Fruit fly (Drosophila melanogaster) whole organism, embryonic: ENCODE results near the gene how.
A peak's percentile ranks its signal among the peaks of the same experiment; 100 is the strongest.

Experiments used
- Antp ChIP-seq: fragments of 200-800 bp; sonication (Bioruptor generic); optimal IDR thresholded peaks from 3 replicates; lab custom pipeline; 2016; ENCODE audit warnings: missing biosample characterization, missing genetic modification characterization
- CG11695 ChIP-seq: fragments of 200-800 bp; sonication (Bioruptor generic); IDR thresholded peaks from 3 replicates; pipeline ENCODE4 v1.3.6; 2022; ENCODE audit warnings: missing biosample characterization, missing genetic modification characterization
- CG11696 ChIP-seq: fragments of 200-800 bp; sonication (Bioruptor generic); IDR thresholded peaks from 2 replicates; pipeline ENCODE4 v1.3.6; 2022; ENCODE audit warnings: missing biosample characterization, missing genetic modification characterization
- CG12744 ChIP-seq: fragments of 200-800 bp; sonication (Bioruptor generic); optimal IDR thresholded peaks from 2 replicates; lab custom pipeline; 2016; ENCODE audit warnings: missing biosample characterization, missing genetic modification characterization
- CG13775 ChIP-seq: fragments of 200-800 bp; sonication (Bioruptor generic); optimal IDR thresholded peaks from 3 replicates; lab custom pipeline; 2017; ENCODE audit warnings: missing biosample characterization, mild to moderate bottlenecking, missing genetic modification characterization
- CG13894 ChIP-seq: fragments of 200-800 bp; sonication (Bioruptor generic); optimal IDR thresholded peaks from 3 replicates; lab custom pipeline; 2018; ENCODE audit warnings: missing biosample characterization, mild to moderate bottlenecking, missing genetic modification characterization, moderate library complexity
- CG14710 ChIP-seq: fragments of 200-800 bp; sonication (Bioruptor generic); optimal IDR thresholded peaks from 3 replicates; lab custom pipeline; 2019; ENCODE audit warnings: missing biosample characterization, mild to moderate bottlenecking, missing genetic modification characterization, moderate library complexity
- CG17186 ChIP-seq: fragments of 200-800 bp; sonication (Bioruptor generic); optimal IDR thresholded peaks from 3 replicates; lab custom pipeline; 2017; ENCODE audit warnings: missing biosample characterization, missing genetic modification reagents, missing genetic modification characterization
- CG17328 ChIP-seq: fragments of 200-800 bp; sonication (Bioruptor generic); IDR thresholded peaks from 2 replicates; pipeline ENCODE4 v1.3.6; 2022; ENCODE audit warnings: missing biosample characterization, missing genetic modification characterization
- CG17568 ChIP-seq: fragments of 200-800 bp; sonication (Bioruptor generic); optimal IDR thresholded peaks from 2 replicates; lab custom pipeline; 2018; ENCODE audit warnings: missing biosample characterization, mild to moderate bottlenecking, missing genetic modification characterization, moderate library complexity
- CG17612 ChIP-seq: fragments of 200-800 bp; sonication (Bioruptor generic); IDR thresholded peaks from 2 replicates; pipeline ENCODE4 v1.3.6; 2022; ENCODE audit warnings: missing biosample characterization, missing genetic modification characterization
- CG18476 ChIP-seq: fragments of 200-800 bp; sonication (Bioruptor generic); optimal IDR thresholded peaks from 2 replicates; lab custom pipeline; 2016; ENCODE audit warnings: missing biosample characterization, mild to moderate bottlenecking, missing genetic modification characterization
- CG2889 ChIP-seq: fragments of 200-800 bp; sonication (Bioruptor generic); IDR thresholded peaks from 3 replicates; pipeline ENCODE4 v1.3.6; 2022; ENCODE audit warnings: missing biosample characterization, missing genetic modification characterization
- CG4282 ChIP-seq: fragments of 200-800 bp; sonication (Bioruptor generic); optimal IDR thresholded peaks from 2 replicates; lab custom pipeline; 2016; ENCODE audit warnings: missing biosample characterization, missing genetic modification characterization
- CG4404 ChIP-seq: fragments of 200-800 bp; sonication (Bioruptor generic); IDR thresholded peaks from 2 replicates; pipeline ENCODE4 v1.3.6; 2022; ENCODE audit warnings: missing biosample characterization, missing genetic modification characterization
- CG4707 ChIP-seq: fragments of 200-800 bp; sonication (Bioruptor generic); optimal IDR thresholded peaks from 2 replicates; lab custom pipeline; 2018; ENCODE audit warnings: missing biosample characterization, mild to moderate bottlenecking, missing genetic modification characterization, moderate library complexity
- CG6689 ChIP-seq: fragments of 200-800 bp; sonication (Bioruptor generic); IDR thresholded peaks from 2 replicates; pipeline ENCODE4 v1.3.6; 2022; ENCODE audit warnings: missing biosample characterization, missing genetic modification characterization
- CG7271 ChIP-seq: fragments of 200-800 bp; sonication (Bioruptor generic); optimal IDR thresholded peaks from 2 replicates; lab custom pipeline; 2018; ENCODE audit warnings: missing biosample characterization, mild to moderate bottlenecking, missing genetic modification characterization, moderate library complexity
- CG7745 ChIP-seq: fragments of 200-800 bp; sonication (Bioruptor generic); optimal IDR thresholded peaks from 2 replicates; lab custom pipeline; 2018; ENCODE audit warnings: missing biosample characterization, mild to moderate bottlenecking, missing genetic modification characterization, moderate library complexity
- CG7987 ChIP-seq: fragments of 200-800 bp; sonication (Bioruptor generic); optimal IDR thresholded peaks from 2 replicates; lab custom pipeline; 2018; ENCODE audit warnings: missing biosample characterization, mild to moderate bottlenecking, missing genetic modification characterization, moderate library complexity
- CG8765 ChIP-seq: fragments of 200-800 bp; sonication (Bioruptor generic); IDR thresholded peaks from 2 replicates; pipeline ENCODE4 v1.3.6; 2022; ENCODE audit warnings: missing biosample characterization, missing genetic modification characterization
- Camta ChIP-seq: fragments of 200-800 bp; sonication (Bioruptor generic); optimal IDR thresholded peaks from 2 replicates; lab custom pipeline; 2016; ENCODE audit warnings: missing biosample characterization, missing genetic modification characterization
- D19B ChIP-seq: fragments of 200-800 bp; sonication (Bioruptor generic); optimal IDR thresholded peaks from 2 replicates; lab custom pipeline; 2017; ENCODE audit warnings: missing biosample characterization, mild to moderate bottlenecking, missing genetic modification characterization
- Gug ChIP-seq: fragments of 200-800 bp; sonication (Bioruptor generic); IDR thresholded peaks from 4 replicates; pipeline ENCODE4 v1.3.6; 2022; ENCODE audit warnings: missing biosample characterization, missing genetic modification characterization
- Hmr ChIP-seq: fragments of 200-800 bp; sonication (Bioruptor generic); optimal IDR thresholded peaks from 3 replicates; lab custom pipeline; 2017; ENCODE audit warnings: mild to moderate bottlenecking, missing biosample characterization, missing genetic modification reagents, missing genetic modification characterization
- Hr78 ChIP-seq, 2 experiments: fragments of 200-800 bp in 1 of 2; fragments of >200 bp in 1 of 2; sonication (Bioruptor generic) in 1 of 2; optimal IDR thresholded peaks; 2 replicates each; lab custom pipeline; 2017 to 2019; ENCODE audit warnings: missing biosample characterization in 2 of 2, missing genetic modification characterization in 2 of 2, mild to moderate bottlenecking in 1 of 2, moderate library complexity in 1 of 2
- Med ChIP-seq: fragments of 200-800 bp; sonication (Bioruptor generic); peaks from one replicate; lab custom pipeline; 2016; ENCODE audit warnings: missing biosample characterization, missing genetic modification characterization, mild to moderate bottlenecking, inconsistent platforms, moderate library complexity
- NC2α ChIP-seq: fragments of 200-800 bp; sonication (Bioruptor generic); optimal IDR thresholded peaks from 2 replicates; lab custom pipeline; 2016; ENCODE audit warnings: missing biosample characterization, missing genetic modification characterization
- Opbp ChIP-seq: fragments of 200-800 bp; sonication (Bioruptor generic); IDR thresholded peaks from 3 replicates; pipeline ENCODE4 v1.3.6; 2022; ENCODE audit warnings: missing biosample characterization, missing genetic modification characterization; ENCODE audit not compliant: partially characterized antibody
- PHDP ChIP-seq: fragments of 200-800 bp; sonication (Bioruptor generic); optimal IDR thresholded peaks from 3 replicates; lab custom pipeline; 2018; ENCODE audit warnings: missing biosample characterization, mild to moderate bottlenecking, missing genetic modification characterization, moderate library complexity
- Pdp1 ChIP-seq, 2 experiments: fragments of 200-800 bp; sonication (Bioruptor generic); optimal IDR thresholded peaks; 3 replicates each; lab custom pipeline; 2016; ENCODE audit warnings: missing biosample characterization in 2 of 2, missing genetic modification characterization in 2 of 2, mild to moderate bottlenecking in 1 of 2, moderate library complexity in 1 of 2
- Rx ChIP-seq: fragments of 200-800 bp; sonication (Bioruptor generic); IDR thresholded peaks from 2 replicates; pipeline ENCODE4 v1.3.6; 2022; ENCODE audit warnings: missing biosample characterization, missing genetic modification characterization
- Xrp1 ChIP-seq: fragments of 200-800 bp; sonication (Bioruptor generic); IDR thresholded peaks from 2 replicates; pipeline ENCODE4 v1.3.6; 2022; ENCODE audit warnings: missing biosample characterization, missing genetic modification characterization
- YL-1 ChIP-seq: fragments of 200-800 bp; sonication (Bioruptor generic); optimal IDR thresholded peaks from 3 replicates; lab custom pipeline; 2017; ENCODE audit warnings: missing biosample characterization, mild to moderate bottlenecking, missing genetic modification characterization
- ase ChIP-seq: fragments of 200-800 bp; sonication (Bioruptor generic); IDR thresholded peaks from 3 replicates; pipeline ENCODE4 v1.3.6; 2022; ENCODE audit warnings: missing biosample characterization, missing genetic modification characterization
- chif ChIP-seq, 2 experiments: fragments of 200-800 bp; sonication (Bioruptor generic); optimal IDR thresholded peaks; 3 replicates each; lab custom pipeline; 2016; ENCODE audit warnings: missing biosample characterization in 2 of 2, missing genetic modification characterization in 2 of 2
- dmrt11E ChIP-seq: fragments of 200-800 bp; sonication (Bioruptor generic); optimal IDR thresholded peaks from 3 replicates; lab custom pipeline; 2018; ENCODE audit warnings: missing biosample characterization, mild to moderate bottlenecking, missing genetic modification characterization, moderate library complexity
- dmrt99B ChIP-seq: fragments of 200-800 bp; sonication (Bioruptor generic); optimal IDR thresholded peaks from 2 replicates; lab custom pipeline; 2018; ENCODE audit warnings: missing biosample characterization, mild to moderate bottlenecking, missing genetic modification characterization, moderate library complexity
- dpn ChIP-seq, 2 experiments: fragments of 200-800 bp; sonication (Bioruptor generic); optimal IDR thresholded peaks; 3 replicates each; lab custom pipeline; 2016; ENCODE audit warnings: missing biosample characterization in 2 of 2, missing genetic modification characterization in 2 of 2
- fd3F ChIP-seq: fragments of 200-800 bp; sonication (Bioruptor generic); optimal IDR thresholded peaks from 2 replicates; lab custom pipeline; 2018; ENCODE audit warnings: missing biosample characterization, mild to moderate bottlenecking, missing genetic modification characterization, moderate library complexity
- luna ChIP-seq: fragments of 200-800 bp; sonication (Bioruptor generic); optimal IDR thresholded peaks from 2 replicates; lab custom pipeline; 2016; ENCODE audit warnings: missing biosample characterization, missing genetic modification characterization
- pb ChIP-seq: fragments of 200-800 bp; sonication (Bioruptor generic); optimal IDR thresholded peaks from 3 replicates; lab custom pipeline; 2016; ENCODE audit warnings: missing biosample characterization, missing genetic modification characterization
- rib ChIP-seq: fragments of 200-800 bp; sonication (Bioruptor generic); IDR thresholded peaks from 2 replicates; pipeline ENCODE4 v1.3.6; 2022; ENCODE audit warnings: missing biosample characterization, missing genetic modification characterization
- scrt ChIP-seq: fragments of 200-800 bp; sonication (Bioruptor generic); optimal IDR thresholded peaks from 2 replicates; lab custom pipeline; 2018; ENCODE audit warnings: missing biosample characterization, mild to moderate bottlenecking, missing genetic modification characterization, moderate library complexity
- seq ChIP-seq: fragments of 200-800 bp; sonication (Bioruptor generic); IDR thresholded peaks from 2 replicates; pipeline ENCODE4 v1.3.6; 2022; ENCODE audit warnings: missing biosample characterization, missing genetic modification characterization
- slbo ChIP-seq: fragments of 200-800 bp; sonication (Bioruptor generic); IDR thresholded peaks from 2 replicates; pipeline ENCODE4 v1.3.6; 2022; ENCODE audit warnings: missing biosample characterization, missing genetic modification characterization
- ssp ChIP-seq: fragments of 200-800 bp; sonication (Bioruptor generic); IDR thresholded peaks from 2 replicates; pipeline ENCODE4 v1.3.6; 2022; ENCODE audit warnings: missing biosample characterization, missing genetic modification characterization
- tll ChIP-seq, 2 experiments: fragments of 200-800 bp in 1 of 2; fragments of >200 bp in 1 of 2; sonication (Bioruptor generic) in 1 of 2; optimal IDR thresholded peaks; 2 replicates each; lab custom pipeline; 2017 to 2019; ENCODE audit warnings: missing biosample characterization in 2 of 2, missing genetic modification characterization in 2 of 2, mild to moderate bottlenecking in 1 of 2, moderate library complexity in 1 of 2
- wek ChIP-seq: fragments of 200-800 bp; sonication (Bioruptor generic); optimal IDR thresholded peaks from 3 replicates; lab custom pipeline; 2018; ENCODE audit warnings: missing biosample characterization, mild to moderate bottlenecking, missing genetic modification characterization, moderate library complexity

Gene how

dm6 chr3R:22049134-22049796, 7.3 kb downstream of the how start (continued):
- TF ChIP-seq chif (GFP tag; optimal IDR thresholded peaks at IDR 0.05; lab: Kevin White, UChicago), result peak; percentile 78 to 80
- peak; percentile 79 for TF ChIP-seq rib
- peak; percentile 74 for TF ChIP-seq CG11695 (GFP tag; lab: Robert Waterston, UW)
- peak; percentile 62 for TF ChIP-seq CG14710 (tag; lab: Kevin White, UChicago)
- TF ChIP-seq CG17568, result peak; percentile 62
- peak; percentile 55 for TF ChIP-seq CG4404 (GFP tag; lab: Robert Waterston, UW)
- TF ChIP-seq Rx (GFP tag; lab: Robert Waterston, UW), result peak; percentile 74; the same call in 1 of the 2 replicates
- no peak for TF ChIP-seq CG4282 (GFP tag; lab: Kevin White, UChicago)
- TF ChIP-seq Xrp1 (GFP tag; lab: Robert Waterston, UW), result peak; percentile 86
- TF ChIP-seq ssp (GFP tag; lab: Robert Waterston, UW), result no peak; the same call in 1 of the 2 replicates
- TF ChIP-seq Hmr (GFP tag; lab: Kevin White, UChicago), result peak; percentile 88
- TF ChIP-seq Gug (GFP tag; lab: Robert Waterston, UW), result peak; percentile 70
- TF ChIP-seq CG17612 (GFP tag; lab: Robert Waterston, UW), result no peak
- peak; percentile 1 for TF ChIP-seq CG17186 (GFP tag; lab: Kevin White, UChicago)
- no peak for TF ChIP-seq tll (GFP tag; optimal IDR thresholded peaks at IDR 0.05; lab: Kevin White, UChicago)
- no peak for TF ChIP-seq wek (GFP tag; lab: Kevin White, UChicago)
- peak; percentile 52 for TF ChIP-seq CG7987 (GFP tag; lab: Kevin White, UChicago)
- TF ChIP-seq CG13775 (GFP tag; lab: Kevin White, UChicago), result peak; percentile 61
- peak; percentile 41 for TF ChIP-seq D19B (GFP tag; lab: Kevin White, UChicago)
- peak; percentile 77; the same call in 2 of the 3 replicates for TF ChIP-seq ase (GFP tag; lab: Robert Waterston, UW)
- no peak for TF ChIP-seq CG7745 (tag; lab: Kevin White, UChicago)
- peak; percentile 81 for TF ChIP-seq PHDP (tag; lab: Kevin White, UChicago)
- TF ChIP-seq dpn (GFP tag; optimal IDR thresholded peaks at IDR 0.05; lab: Kevin White, UChicago), result peak; percentile 80 to 85
- peak; percentile 71 for TF ChIP-seq CG13894
- peak; percentile 62 for TF ChIP-seq CG4707 (GFP tag; lab: Kevin White, UChicago)
- peak; percentile 14; the same call in 1 of the 3 replicates for TF ChIP-seq Opbp (GFP tag; lab: Robert Waterston, UW)
- TF ChIP-seq CG18476 (GFP tag; lab: Kevin White, UChicago), result peak; percentile 60
- peak; percentile 29 for TF ChIP-seq CG12744
- TF ChIP-seq CG17328 (GFP tag; lab: Robert Waterston, UW), result peak; percentile 75
- TF ChIP-seq CG8765 (GFP tag; lab: Robert Waterston, UW), result peak; percentile 66; the same call in 1 of the 2 replicates
- peak; percentile 84 for TF ChIP-seq slbo (GFP tag; lab: Robert Waterston, UW)
- peak; percentile 64 for TF ChIP-seq pb (GFP tag; lab: Kevin White, UChicago)
- TF ChIP-seq luna, result no peak
- TF ChIP-seq dmrt11E (tag; lab: Kevin White, UChicago), result peak; percentile 72
- TF ChIP-seq dmrt99B, result peak; percentile 87
- peak; percentile 20 for TF ChIP-seq NC2α (GFP tag; lab: Kevin White, UChicago)
- TF ChIP-seq Camta (GFP tag; lab: Kevin White, UChicago), result peak; percentile 69
- no peak for TF ChIP-seq CG7271 (tag; lab: Kevin White, UChicago)
- peak; percentile 50 for TF ChIP-seq CG11696
- peak; percentile 46; the same call in 2 of the 3 replicates for TF ChIP-seq CG2889 (GFP tag; lab: Robert Waterston, UW)
- TF ChIP-seq YL-1 (GFP tag; lab: Kevin White, UChicago), result no peak
- TF ChIP-seq scrt (GFP tag; lab: Kevin White, UChicago), result peak; percentile 70
- peak; percentile 72 for TF ChIP-seq seq (GFP tag; lab: Robert Waterston, UW)
- TF ChIP-seq Hr78 (GFP tag; optimal IDR thresholded peaks at IDR 0.05; lab: Kevin White, UChicago), result peak in 1 of 2 experiments; percentile 56
- peak; percentile 69 for TF ChIP-seq Antp (GFP tag; lab: Kevin White, UChicago)
- TF ChIP-seq Pdp1 (GFP tag; optimal IDR thresholded peaks at IDR 0.05; lab: Kevin White, UChicago), result peak; percentile 60 to 80
- peak; percentile 97 for TF ChIP-seq Med (GFP tag; lab: Kevin White, UChicago)
- TF ChIP-seq CG6689 (GFP tag; lab: Robert Waterston, UW), result peak; percentile 84
- TF ChIP-seq fd3F (GFP tag; lab: Kevin White, UChicago), result peak; percentile 78
